Fruit fly (Drosophila melanogaster): Measurements from ENCODE around the gene vri.
A peak's percentile ranks its signal among the peaks of the same experiment; 100 is the strongest.

vri gene

dm6 chr2L:5297289-5297960 is 8.7 kb downstream of the vri start (continued):
- no peak for TF ChIP-seq C15 (GFP tag; IDR thresholded peaks at IDR 0.05)
- peak; percentile 60 for TF ChIP-seq CG1529 (GFP tag; optimal IDR thresholded peaks at IDR 0.05)
- TF ChIP-seq HLH4C (GFP tag; IDR thresholded peaks at IDR 0.05; ENCODE audit: partially characterized antibody) = no peak
- TF ChIP-seq Nf-YC (tag; optimal IDR thresholded peaks at IDR 0.05) = no peak
- no peak for TF ChIP-seq CG3281 (GFP tag; optimal IDR thresholded peaks at IDR 0.05)
- TF ChIP-seq Optix (GFP tag; IDR thresholded peaks at IDR 0.05) = no peak
- TF ChIP-seq CG13123 (GFP tag; optimal IDR thresholded peaks at IDR 0.05) = no peak
- TF ChIP-seq pfk (GFP tag; optimal IDR thresholded peaks at IDR 0.05) = no peak
- no peak for TF ChIP-seq fu2 (GFP tag; optimal IDR thresholded peaks at IDR 0.05)
- TF ChIP-seq exex (tag; optimal IDR thresholded peaks at IDR 0.05) = no peak
- TF ChIP-seq tgo (GFP tag; IDR thresholded peaks at IDR 0.05) = no peak; the same call in 2 of the 3 replicates
- no peak for TF ChIP-seq CG3163 (GFP tag; optimal IDR thresholded peaks at IDR 0.05)
- TF ChIP-seq Bgb (GFP tag; IDR thresholded peaks at IDR 0.05; ENCODE audit: partially characterized antibody) = no peak
- TF ChIP-seq Sox100B (GFP tag; optimal IDR thresholded peaks at IDR 0.05) = peak; percentile 26
- 0 out of 2 replicates have a peak, but pooled peaks have one; percentile 12 for TF ChIP-seq H2.0 (GFP tag; IDR thresholded peaks at IDR 0.05)
- peak; percentile 57 for TF ChIP-seq dmrt99B (tag; optimal IDR thresholded peaks at IDR 0.05)
- TF ChIP-seq CG10959 (GFP tag; IDR thresholded peaks at IDR 0.05) = no peak
- TF ChIP-seq sd (tag; optimal IDR thresholded peaks at IDR 0.05) = no peak
- no peak for TF ChIP-seq nerfin-2 (GFP tag; IDR thresholded peaks at IDR 0.05; ENCODE audit: partially characterized antibody)
- TF ChIP-seq knrl (GFP tag; IDR thresholded peaks at IDR 0.05; ENCODE audit: partially characterized antibody) = no peak
- TF ChIP-seq so (GFP tag; IDR thresholded peaks at IDR 0.05) = no peak
- no peak for TF ChIP-seq CG1233 (GFP tag; optimal IDR thresholded peaks at IDR 0.05)
- peak; percentile 49 for TF ChIP-seq lbe (GFP tag; optimal IDR thresholded peaks at IDR 0.05)
- no peak for TF ChIP-seq CG18619 (GFP tag; optimal IDR thresholded peaks at IDR 0.05)
- TF ChIP-seq CG11695 (GFP tag; IDR thresholded peaks at IDR 0.05) = peak; percentile 36; the same call in 2 of the 3 replicates
- TF ChIP-seq CG7839 (tag; optimal IDR thresholded peaks at IDR 0.05) = peak; percentile 62
- TF ChIP-seq CG11085 (GFP tag; IDR thresholded peaks at IDR 0.05) = no peak
- no peak for TF ChIP-seq CG3995 (GFP tag; optimal IDR thresholded peaks at IDR 0.05)
- TF ChIP-seq Eip74EF (GFP tag; optimal IDR thresholded peaks at IDR 0.05) = peak in 1 of 2 experiments; percentile 40
- no peak for TF ChIP-seq CG17186 (GFP tag; optimal IDR thresholded peaks at IDR 0.05)
- TF ChIP-seq scrt (GFP tag; optimal IDR thresholded peaks at IDR 0.05) = no peak
- peak; percentile 38 for TF ChIP-seq pum (GFP tag; optimal IDR thresholded peaks at IDR 0.05)
- TF ChIP-seq CG7556 (GFP tag; optimal IDR thresholded peaks at IDR 0.05) = peak; percentile 19
- TF ChIP-seq zfh2 (GFP tag; optimal IDR thresholded peaks at IDR 0.05) = no peak
- peak; percentile 8 for TF ChIP-seq CG7786 (GFP tag; optimal IDR thresholded peaks at IDR 0.05)
- TF ChIP-seq h (optimal IDR thresholded peaks at IDR 0.05) = no peak
- TF ChIP-seq CG2202 (tag; optimal IDR thresholded peaks at IDR 0.05) = peak; percentile 58
- no peak for TF ChIP-seq Doc2 (GFP tag; IDR thresholded peaks at IDR 0.05)
- TF ChIP-seq Poxn (GFP tag; IDR thresholded peaks at IDR 0.05) = no peak
- peak; percentile 67 for TF ChIP-seq phol (tag; optimal IDR thresholded peaks at IDR 0.05)
- TF ChIP-seq CG8765 (GFP tag; IDR thresholded peaks at IDR 0.05) = no peak
- TF ChIP-seq CG10979 (tag; optimal IDR thresholded peaks at IDR 0.05) = peak; percentile 79
- no peak for TF ChIP-seq gro (GFP tag; optimal IDR thresholded peaks at IDR 0.05)
- TF ChIP-seq dm (GFP tag; optimal IDR thresholded peaks at IDR 0.05) = no peak
- no peak for TF ChIP-seq inv (GFP tag; IDR thresholded peaks at IDR 0.05; ENCODE audit: partially characterized antibody)
- peak; percentile 25 for TF ChIP-seq Xbp1 (GFP tag; optimal IDR thresholded peaks at IDR 0.05)
- TF ChIP-seq cwo (GFP tag; optimal IDR thresholded peaks at IDR 0.05) = no peak
- no peak for TF ChIP-seq hb (GFP tag; IDR thresholded peaks at IDR 0.05; ENCODE audit: partially characterized antibody)
- no peak for TF ChIP-seq insv (GFP tag; optimal IDR thresholded peaks at IDR 0.05)
- TF ChIP-seq repo (GFP tag; optimal IDR thresholded peaks at IDR 0.05) = no peak

Measured in whole organism, embryonic.